Worm (Caenorhabditis elegans): ENCODE measurements around the gene R08C7.1.

R08C7.1 gene

ce11 chrIV:4469055-4469454, 17.4 kb downstream of the R08C7.1 start:
- TF ChIP-seq unc-42 (tag; optimal IDR thresholded peaks at IDR 0.05): no peak
- no peak for TF ChIP-seq pat-9 (tag; optimal IDR thresholded peaks at IDR 0.05)
- no peak for TF ChIP-seq nhr-11 (tag; optimal IDR thresholded peaks at IDR 0.05)
- TF ChIP-seq tbx-7 (tag; optimal IDR thresholded peaks at IDR 0.05): no peak
- TF ChIP-seq ceh-9 (tag; optimal IDR thresholded peaks at IDR 0.05): no peak
- TF ChIP-seq lin-11 (tag; optimal IDR thresholded peaks at IDR 0.05): no peak
- no peak for TF ChIP-seq npax-4 (tag; optimal IDR thresholded peaks at IDR 0.05)
- no peak for TF ChIP-seq ama-1 (optimal IDR thresholded peaks at IDR 0.05)
- no peak for TF ChIP-seq syd-9 (tag; optimal IDR thresholded peaks at IDR 0.05)
- TF ChIP-seq pha-4 (tag; optimal IDR thresholded peaks at IDR 0.05): no peak
- TF ChIP-seq ceh-18 (tag; optimal IDR thresholded peaks at IDR 0.05): no peak
- no peak for TF ChIP-seq madf-2 (tag; optimal IDR thresholded peaks at IDR 0.05)

ce11 chrIV:4469770-4470709, 18.4 kb downstream of the R08C7.1 start:
- peak; percentile 89 for TF ChIP-seq hlh-30 (tag; optimal IDR thresholded peaks at IDR 0.05; ENCODE audit: insufficient read depth)
- TF ChIP-seq ceh-30 (tag; optimal IDR thresholded peaks at IDR 0.05): no peak
- TF ChIP-seq ceh-31 (tag; optimal IDR thresholded peaks at IDR 0.05): peak; percentile 19
- TF ChIP-seq hlh-15 (tag; optimal IDR thresholded peaks at IDR 0.05): no peak
- peak; percentile 6 for TF ChIP-seq ceh-18 (tag; optimal IDR thresholded peaks at IDR 0.05)

ce11 chrIV:4470885-4471772, 19.5 kb downstream of the R08C7.1 start:
- TF ChIP-seq F13H6.1 (tag; optimal IDR thresholded peaks at IDR 0.05) (no peak), ama-1 (optimal IDR thresholded peaks at IDR 0.05) (no peak), tbx-7 (tag; optimal IDR thresholded peaks at IDR 0.05) (no peak), ztf-16 (tag; optimal IDR thresholded peaks at IDR 0.05) (no peak), ceh-22 (tag; optimal IDR thresholded peaks at IDR 0.05) (no peak), ceh-45 (GFP tag; IDR thresholded peaks at IDR 0.05) (no peak), eyg-1 (tag; optimal IDR thresholded peaks at IDR 0.05) (no peak), K09A11.1 (tag; optimal IDR thresholded peaks at IDR 0.05; ENCODE audit: insufficient read depth) (no peak), pat-9 (tag; optimal IDR thresholded peaks at IDR 0.05) (no peak), madf-2 (tag; optimal IDR thresholded peaks at IDR 0.05) (no peak), lim-6 (tag; optimal IDR thresholded peaks at IDR 0.05) (no peak), T23F11.4 (GFP tag; optimal IDR thresholded peaks at IDR 0.05) (no peak), nhr-232 (tag; optimal IDR thresholded peaks at IDR 0.05) (no peak), pqm-1 (tag; optimal IDR thresholded peaks at IDR 0.05) (no peak), lin-11 (tag; optimal IDR thresholded peaks at IDR 0.05) (no peak), C08G9.2 (tag; optimal IDR thresholded peaks at IDR 0.05) (peak; percentile 30), hlh-15 (tag; optimal IDR thresholded peaks at IDR 0.05) (no peak), ttx-3 (tag; optimal IDR thresholded peaks at IDR 0.05) (no peak), pros-1 (tag; optimal IDR thresholded peaks at IDR 0.05) (no peak), ceh-31 (tag; optimal IDR thresholded peaks at IDR 0.05) (peak; percentile 23), ahr-1 (tag; optimal IDR thresholded peaks at IDR 0.05) (no peak), unc-42 (tag; optimal IDR thresholded peaks at IDR 0.05) (peak; percentile 21), npax-4 (tag; optimal IDR thresholded peaks at IDR 0.05) (no peak), sox-2 (GFP tag; IDR thresholded peaks at IDR 0.05) (no peak), che-1 (tag; optimal IDR thresholded peaks at IDR 0.05) (no peak), nfya-1 (tag; optimal IDR thresholded peaks at IDR 0.05) (no peak)
